Worm (Caenorhabditis elegans) whole organism, mixed stage, embryonic: ENCODE data around the gene unc-78.

ENCODE experiments used
- M03D4.4 ChIP-seq: sonication (generic microtip); optimal IDR thresholded peaks from 2 replicates; lab custom pipeline; 2017; ENCODE audit warnings: mild to moderate bottlenecking, missing genetic modification characterization, missing compliant biosample characterization
- bed-3 ChIP-seq: fragments of 200-800 bp; sonication (Bioruptor generic); optimal IDR thresholded peaks from 3 replicates; lab custom pipeline; 2018; ENCODE audit warnings: mild to moderate bottlenecking, missing genetic modification characterization, moderate library complexity, missing compliant biosample characterization
- blmp-1 ChIP-seq: fragments of 150-350 bp; optimal IDR thresholded peaks from 2 replicates; lab custom pipeline; 2014; ENCODE audit warnings: missing biosample characterization, missing genetic modification characterization
- ceh-39 ChIP-seq: fragments of 150-350 bp; optimal IDR thresholded peaks from 2 replicates; lab custom pipeline; 2014; ENCODE audit warnings: missing biosample characterization, missing genetic modification characterization
- ceh-83 ChIP-seq: fragments of 200-800 bp; sonication (Bioruptor generic); optimal IDR thresholded peaks from 2 replicates; lab custom pipeline; 2018; ENCODE audit warnings: mild to moderate bottlenecking, missing genetic modification characterization, missing compliant biosample characterization
- elt-1 ChIP-seq: sonication (generic microtip); optimal IDR thresholded peaks from 2 replicates; lab custom pipeline; 2017; ENCODE audit warnings: missing genetic modification characterization, mild to moderate bottlenecking, missing compliant biosample characterization, antibody characterized with exemption, moderate library complexity, borderline replicate concordance; ENCODE audit not compliant: insufficient read depth
- elt-3 ChIP-seq: fragments of 150-350 bp; optimal IDR thresholded peaks from 2 replicates; lab custom pipeline; 2014; ENCODE audit warnings: missing biosample characterization, missing genetic modification characterization
- flh-1 ChIP-seq: fragments of 200-800 bp; sonication (Bioruptor generic); optimal IDR thresholded peaks from 2 replicates; lab custom pipeline; 2018; ENCODE audit warnings: mild to moderate bottlenecking, missing genetic modification characterization, moderate library complexity, missing compliant biosample characterization
- ham-2 ChIP-seq: fragments of 200-800 bp; sonication (Bioruptor generic); optimal IDR thresholded peaks from 2 replicates; lab custom pipeline; 2018; ENCODE audit warnings: mild to moderate bottlenecking, missing genetic modification characterization, missing compliant biosample characterization
- hlh-1 ChIP-seq: fragments of 150-350 bp; optimal IDR thresholded peaks from 2 replicates; lab custom pipeline; 2014; ENCODE audit warnings: missing biosample characterization, missing genetic modification reagents, missing genetic modification characterization
- lin-13 ChIP-seq: fragments of 150-350 bp; optimal IDR thresholded peaks from 2 replicates; lab custom pipeline; 2014; ENCODE audit warnings: missing biosample characterization, missing genetic modification characterization
- lin-32 ChIP-seq: fragments of 200-800 bp; sonication (Bioruptor generic); optimal IDR thresholded peaks from 2 replicates; lab custom pipeline; 2018; ENCODE audit warnings: mild to moderate bottlenecking, missing genetic modification characterization, missing compliant biosample characterization
- mab-5 ChIP-seq: fragments of 150-350 bp; optimal IDR thresholded peaks from 2 replicates; lab custom pipeline; 2014; ENCODE audit warnings: missing biosample characterization, missing genetic modification characterization
- mep-1 ChIP-seq: fragments of 150-350 bp; optimal IDR thresholded peaks from 2 replicates; lab custom pipeline; 2017; ENCODE audit warnings: missing biosample characterization, missing genetic modification reagents, missing genetic modification characterization, inconsistent platforms
- mls-2 ChIP-seq: sonication (generic microtip); optimal IDR thresholded peaks from 2 replicates; lab custom pipeline; 2016; ENCODE audit warnings: mild to moderate bottlenecking, missing genetic modification characterization, moderate library complexity, missing compliant biosample characterization
- nhr-12 ChIP-seq: fragments of 150-350 bp; optimal IDR thresholded peaks from 2 replicates; lab custom pipeline; 2014; ENCODE audit warnings: missing biosample characterization, missing genetic modification characterization
- nhr-2 ChIP-seq: fragments of 150-350 bp; optimal IDR thresholded peaks from 2 replicates; lab custom pipeline; 2014; ENCODE audit warnings: missing biosample characterization, missing genetic modification characterization
- nhr-237 ChIP-seq: fragments of 150-350 bp; optimal IDR thresholded peaks from 2 replicates; lab custom pipeline; 2014; ENCODE audit warnings: missing biosample characterization, missing genetic modification characterization
- nhr-28 ChIP-seq: fragments of 150-350 bp; optimal IDR thresholded peaks from 2 replicates; lab custom pipeline; 2014; ENCODE audit warnings: missing biosample characterization, missing genetic modification characterization
- pha-4 ChIP-seq: fragments of 150-350 bp; optimal IDR thresholded peaks from 2 replicates; lab custom pipeline; 2018; ENCODE audit warnings: missing biosample characterization, missing genetic modification reagents, missing genetic modification characterization
- sem-2 ChIP-seq: fragments of 200-800 bp; sonication (Bioruptor generic); optimal IDR thresholded peaks from 2 replicates; lab custom pipeline; 2018; ENCODE audit warnings: mild to moderate bottlenecking, missing genetic modification characterization, missing compliant biosample characterization
- snpc-4 ChIP-seq: fragments of 150-350 bp; optimal IDR thresholded peaks from 2 replicates; lab custom pipeline; 2014; ENCODE audit warnings: missing biosample characterization, missing genetic modification characterization
- sptf-1 ChIP-seq: sonication (generic microtip); optimal IDR thresholded peaks from 2 replicates; lab custom pipeline; 2017; ENCODE audit warnings: mild to moderate bottlenecking, missing genetic modification characterization, moderate library complexity, missing compliant biosample characterization
- tbx-8 ChIP-seq: fragments of 200-800 bp; sonication (Bioruptor generic); optimal IDR thresholded peaks from 2 replicates; lab custom pipeline; 2018; ENCODE audit warnings: mild to moderate bottlenecking, missing genetic modification characterization, moderate library complexity, missing compliant biosample characterization
- unc-39 ChIP-seq: fragments of 150-350 bp; optimal IDR thresholded peaks from 2 replicates; lab custom pipeline; 2014; ENCODE audit warnings: missing biosample characterization, missing genetic modification characterization
- zip-8 ChIP-seq: fragments of 150-350 bp; optimal IDR thresholded peaks from 2 replicates; lab custom pipeline; 2014; ENCODE audit warnings: missing biosample characterization, missing genetic modification characterization
- ztf-11 ChIP-seq: fragments of 150-350 bp; optimal IDR thresholded peaks from 2 replicates; lab custom pipeline; 2014; ENCODE audit warnings: missing biosample characterization, missing genetic modification characterization

The unc-78 gene

ce11 chrX:3371264-3371663, 40.2 kb downstream of the unc-78 start (continued):
- TF ChIP-seq elt-1 (tag; lab: Kevin White, UChicago) (no peak), bed-3 (peak; percentile 84)

ce11 chrX:3369442-3369841, 42.0 kb downstream of the unc-78 start:
- no peak for TF ChIP-seq zip-8 (tag; lab: Kevin White, UChicago)
- no peak for TF ChIP-seq sem-2 (GFP tag; lab: Kevin White, UChicago)
- no peak for TF ChIP-seq M03D4.4 (tag; lab: Kevin White, UChicago)

ce11 chrX:3368659-3369058, 42.8 kb downstream of the unc-78 start, which contains the start of gene ZK563.2:
Gene ZK563.2 (plus strand): TSS chrX:3368959.
- TF ChIP-seq hlh-1 (no peak), nhr-237 (no peak), sptf-1 (no peak), nhr-2 (no peak), ham-2 (GFP tag; lab: Kevin White, UChicago) (no peak), mep-1 (tag; lab: Kevin White, UChicago) (no peak)

ce11 chrX:3366782-3367181, 44.6 kb downstream of the unc-78 start:
- TF ChIP-seq ceh-39 (tag; lab: Kevin White, UChicago) (no peak), zip-8 (tag; lab: Kevin White, UChicago) (no peak), mab-5 (no peak), elt-3 (tag; lab: Kevin White, UChicago) (no peak), lin-32 (GFP tag; lab: Kevin White, UChicago) (no peak)

ce11 chrX:3362378-3362777, 49.0 kb downstream of the unc-78 start, which contains the start of gene dhs-26:
Gene dhs-26 (minus strand): TSS chrX:3362493.
- TF ChIP-seq mls-2 (tag; lab: Kevin White, UChicago) (no peak), blmp-1 (tag; lab: Kevin White, UChicago) (no peak), tbx-8 (GFP tag; lab: Kevin White, UChicago) (no peak), pha-4 (no peak), lin-13 (tag; lab: Kevin White, UChicago) (no peak), ham-2 (GFP tag; lab: Kevin White, UChicago) (no peak), nhr-12 (tag; lab: Kevin White, UChicago) (no peak), unc-39 (no peak), flh-1 (GFP tag; lab: Kevin White, UChicago) (no peak), ceh-39 (tag; lab: Kevin White, UChicago) (no peak), ceh-83 (GFP tag; lab: Kevin White, UChicago) (no peak), ztf-11 (no peak), bed-3 (no peak), nhr-28 (tag; lab: Kevin White, UChicago) (no peak), elt-3 (tag; lab: Kevin White, UChicago) (no peak), snpc-4 (tag; lab: Kevin White, UChicago) (no peak)
